Fruit fly (Drosophila melanogaster) whole organism, embryonic: Measurements from ENCODE around the gene CG13031.

ENCODE experiments used
- Atf6 ChIP-seq: fragments of 200-800 bp; sonication (Bioruptor generic); IDR thresholded peaks from 2 replicates; pipeline ENCODE4 v1.3.6; 2022; ENCODE audit warnings: missing biosample characterization, missing genetic modification characterization
- CG12071 ChIP-seq: fragments of 200-800 bp; sonication (Bioruptor generic); optimal IDR thresholded peaks from 3 replicates; lab custom pipeline; 2018; ENCODE audit warnings: missing biosample characterization, mild to moderate bottlenecking, missing genetic modification characterization
- CG16813 ChIP-seq: fragments of 200-800 bp; sonication (Bioruptor generic); IDR thresholded peaks from 3 replicates; pipeline ENCODE4 v1.3.6; 2022; ENCODE audit warnings: missing biosample characterization, missing genetic modification characterization; ENCODE audit not compliant: partially characterized antibody
- CG16863 ChIP-seq: fragments of 200-800 bp; sonication (Bioruptor generic); optimal IDR thresholded peaks from 3 replicates; lab custom pipeline; 2016; ENCODE audit warnings: missing biosample characterization, missing genetic modification characterization
- CG18011 ChIP-seq: fragments of 200-800 bp; sonication (Bioruptor generic); optimal IDR thresholded peaks from 2 replicates; lab custom pipeline; 2017; ENCODE audit warnings: missing biosample characterization, missing genetic modification characterization, mild to moderate bottlenecking, moderate library complexity, missing genotype
- CG18599 ChIP-seq: fragments of 200-800 bp; sonication (Bioruptor generic); optimal IDR thresholded peaks from 3 replicates; lab custom pipeline; 2017; ENCODE audit warnings: missing biosample characterization, missing genetic modification characterization, mild to moderate bottlenecking, moderate library complexity, missing genetic modification reagents
- CG18764 ChIP-seq: fragments of 200-800 bp; sonication (Bioruptor generic); optimal IDR thresholded peaks from 3 replicates; lab custom pipeline; 2016; ENCODE audit warnings: missing biosample characterization, missing genetic modification characterization
- CG2120 ChIP-seq: fragments of 200-800 bp; sonication (Bioruptor generic); optimal IDR thresholded peaks from 3 replicates; lab custom pipeline; 2016; ENCODE audit warnings: missing biosample characterization, missing genetic modification characterization
- CG2678 ChIP-seq: fragments of 200-800 bp; sonication (Bioruptor generic); optimal IDR thresholded peaks from 3 replicates; lab custom pipeline; 2019; ENCODE audit warnings: missing biosample characterization, mild to moderate bottlenecking, missing genetic modification characterization, moderate library complexity
- CG34376 ChIP-seq: fragments of 200-800 bp; sonication (Bioruptor generic); optimal IDR thresholded peaks from 2 replicates; lab custom pipeline; 2018; ENCODE audit warnings: missing biosample characterization, mild to moderate bottlenecking, missing genetic modification characterization
- CG4360 ChIP-seq: fragments of 200-800 bp; sonication (Bioruptor generic); IDR thresholded peaks from 2 replicates; pipeline ENCODE4 v1.3.6; 2022; ENCODE audit warnings: missing biosample characterization, missing genetic modification characterization
- CG8388 ChIP-seq: fragments of 200-800 bp; sonication (Bioruptor generic); optimal IDR thresholded peaks from 2 replicates; lab custom pipeline; 2019; ENCODE audit warnings: missing biosample characterization, mild to moderate bottlenecking, missing genetic modification characterization, moderate library complexity
- CG8765 ChIP-seq: fragments of 200-800 bp; sonication (Bioruptor generic); IDR thresholded peaks from 2 replicates; pipeline ENCODE4 v1.3.6; 2022; ENCODE audit warnings: missing biosample characterization, missing genetic modification characterization
- D19A ChIP-seq: fragments of 200-800 bp; optimal IDR thresholded peaks from 3 replicates; lab custom pipeline; 2019; ENCODE audit warnings: missing biosample characterization, mild to moderate bottlenecking, missing genetic modification characterization, moderate library complexity
- Deaf1 ChIP-seq: fragments of 200-800 bp; optimal IDR thresholded peaks from 3 replicates; lab custom pipeline; 2019; ENCODE audit warnings: missing biosample characterization, mild to moderate bottlenecking, missing genetic modification characterization, moderate library complexity
- Fer1 ChIP-seq: fragments of 200-800 bp; sonication (Bioruptor generic); optimal IDR thresholded peaks from 2 replicates; lab custom pipeline; 2017; ENCODE audit warnings: missing biosample characterization, mild to moderate bottlenecking, missing genetic modification characterization
- H2.0 ChIP-seq: fragments of 200-800 bp; sonication (Bioruptor generic); IDR thresholded peaks from 2 replicates; pipeline ENCODE4 v1.3.6; 2022; ENCODE audit warnings: missing biosample characterization, missing genetic modification characterization
- Mrtf ChIP-seq: fragments of 200-800 bp; sonication (Bioruptor generic); IDR thresholded peaks from 3 replicates; pipeline ENCODE4 v1.3.6; 2022; ENCODE audit warnings: missing biosample characterization, missing genetic modification characterization
- Optix ChIP-seq: fragments of 200-800 bp; sonication (Bioruptor generic); IDR thresholded peaks from 3 replicates; pipeline ENCODE4 v1.3.6; 2022; ENCODE audit warnings: missing biosample characterization, missing genetic modification characterization
- Pdp1 ChIP-seq, 2 experiments: fragments of 200-800 bp; sonication (Bioruptor generic); optimal IDR thresholded peaks; 3 replicates each; lab custom pipeline; 2016; ENCODE audit warnings: missing biosample characterization in 2 of 2, missing genetic modification characterization in 2 of 2, mild to moderate bottlenecking in 1 of 2, moderate library complexity in 1 of 2
- Poxn ChIP-seq: fragments of 200-800 bp; sonication (Bioruptor generic); IDR thresholded peaks from 2 replicates; pipeline ENCODE4 v1.3.6; 2022; ENCODE audit warnings: missing biosample characterization, missing genetic modification characterization
- Ptx1 ChIP-seq: fragments of 200-800 bp; sonication (Bioruptor generic); IDR thresholded peaks from 2 replicates; pipeline ENCODE4 v1.3.6; 2022; ENCODE audit warnings: missing biosample characterization, missing genetic modification characterization
- Ravus ChIP-seq: fragments of 200-800 bp; sonication (Bioruptor generic); IDR thresholded peaks from 2 replicates; pipeline ENCODE4 v1.3.6; 2022; ENCODE audit warnings: missing biosample characterization, missing genetic modification characterization
- caup ChIP-seq: fragments of 200-800 bp; sonication (Bioruptor generic); optimal IDR thresholded peaks from 3 replicates; lab custom pipeline; 2017; ENCODE audit warnings: missing biosample characterization, mild to moderate bottlenecking, missing genetic modification characterization, moderate library complexity; ENCODE audit not compliant: severe bottlenecking
- cg ChIP-seq: fragments of 200-800 bp; sonication (Bioruptor generic); optimal IDR thresholded peaks from 3 replicates; lab custom pipeline; 2019; ENCODE audit warnings: missing biosample characterization, mild to moderate bottlenecking, missing genetic modification characterization, moderate library complexity
- chinmo ChIP-seq: fragments of 200-800 bp; sonication (Bioruptor generic); IDR thresholded peaks from 4 replicates; pipeline ENCODE4 v1.3.6; 2022; ENCODE audit warnings: missing biosample characterization, missing genetic modification characterization; ENCODE audit not compliant: partially characterized antibody
- crol ChIP-seq: fragments of 200-800 bp; sonication (Bioruptor generic); IDR thresholded peaks from 2 replicates; pipeline ENCODE4 v1.3.6; 2022; ENCODE audit warnings: missing biosample characterization, missing genetic modification characterization
- disco-r ChIP-seq: fragments of 200-800 bp; sonication (Bioruptor generic); optimal IDR thresholded peaks from 2 replicates; lab custom pipeline; 2016; ENCODE audit warnings: missing biosample characterization, missing genetic modification characterization
- ems ChIP-seq: fragments of 200-800 bp; sonication (Bioruptor generic); optimal IDR thresholded peaks from 3 replicates; lab custom pipeline; 2016; ENCODE audit warnings: missing biosample characterization, missing genetic modification characterization
- en ChIP-seq: fragments of 200-800 bp; sonication (Bioruptor generic); optimal IDR thresholded peaks from 2 replicates; lab custom pipeline; 2016; ENCODE audit warnings: missing biosample characterization, missing genetic modification characterization
- ftz-f1 ChIP-seq: fragments of 200-800 bp; sonication (Bioruptor generic); optimal IDR thresholded peaks from 2 replicates; lab custom pipeline; 2016; ENCODE audit warnings: missing biosample characterization, missing genetic modification characterization
- grn ChIP-seq: fragments of 200-800 bp; sonication (Bioruptor generic); optimal IDR thresholded peaks from 3 replicates; lab custom pipeline; 2017; ENCODE audit warnings: missing biosample characterization, missing genetic modification characterization
- her ChIP-seq: fragments of 200-800 bp; sonication (Bioruptor generic); optimal IDR thresholded peaks from 2 replicates; lab custom pipeline; 2016; ENCODE audit warnings: missing biosample characterization, missing genetic modification characterization
- lab ChIP-seq: fragments of 200-800 bp; sonication (Bioruptor generic); optimal IDR thresholded peaks from 3 replicates; lab custom pipeline; 2017; ENCODE audit warnings: missing biosample characterization, missing genetic modification characterization, mild to moderate bottlenecking, moderate library complexity, missing genetic modification reagents
- pan ChIP-seq, 4 experiments: fragments of >200 bp in 3 of 4; fragments of 200-800 bp in 1 of 4; sonication (Bioruptor generic) in 1 of 4; optimal IDR thresholded peaks in 3 of 4; IDR thresholded peaks in 1 of 4; 2 replicates each; pipeline versions ENCODE4 v1.3.6 to Lab custom; 2017 to 2022; ENCODE audit warnings: missing biosample characterization in 2 of 4, missing genetic modification characterization in 2 of 4, mixed read lengths in 1 of 4
- pros ChIP-seq: fragments of 200-800 bp; sonication (Bioruptor generic); optimal IDR thresholded peaks from 3 replicates; lab custom pipeline; 2019; ENCODE audit warnings: missing biosample characterization, mild to moderate bottlenecking, missing genetic modification characterization, moderate library complexity
- repo ChIP-seq: fragments of 200-800 bp; sonication (Bioruptor generic); optimal IDR thresholded peaks from 2 replicates; lab custom pipeline; 2016; ENCODE audit warnings: missing biosample characterization, missing genetic modification characterization
- row ChIP-seq: fragments of 200-800 bp; sonication (Bioruptor generic); IDR thresholded peaks from 3 replicates; pipeline ENCODE4 v1.3.6; 2022; ENCODE audit warnings: missing biosample characterization, missing genetic modification characterization
- run ChIP-seq: fragments of 200-800 bp; sonication (Bioruptor generic); optimal IDR thresholded peaks from 3 replicates; lab custom pipeline; 2018; ENCODE audit warnings: missing biosample characterization, mild to moderate bottlenecking, missing genetic modification characterization
- sd ChIP-seq: fragments of 200-800 bp; sonication (Bioruptor generic); optimal IDR thresholded peaks from 3 replicates; lab custom pipeline; 2018; ENCODE audit warnings: missing biosample characterization, mild to moderate bottlenecking, missing genetic modification characterization, moderate library complexity
- sens ChIP-seq: fragments of 200-800 bp; sonication (Bioruptor generic); peaks from one replicate; lab custom pipeline; 2016; ENCODE audit warnings: missing biosample characterization, missing genetic modification characterization
- slbo ChIP-seq: fragments of 200-800 bp; sonication (Bioruptor generic); IDR thresholded peaks from 2 replicates; pipeline ENCODE4 v1.3.6; 2022; ENCODE audit warnings: missing biosample characterization, missing genetic modification characterization
- sug ChIP-seq: fragments of 200-800 bp; optimal IDR thresholded peaks from 2 replicates; lab custom pipeline; 2019; ENCODE audit warnings: missing biosample characterization, mild to moderate bottlenecking, missing genetic modification characterization, moderate library complexity
- vfl ChIP-seq: fragments of 200-800 bp; sonication (Bioruptor generic); optimal IDR thresholded peaks from 2 replicates; lab custom pipeline; 2016; ENCODE audit warnings: missing biosample characterization, missing genetic modification characterization
- vvl ChIP-seq: fragments of 200-800 bp; sonication (Bioruptor generic); IDR thresholded peaks from 2 replicates; pipeline ENCODE4 v1.3.6; 2022; ENCODE audit warnings: missing biosample characterization, missing genetic modification characterization
- wdn ChIP-seq: fragments of 200-800 bp; sonication (Bioruptor generic); IDR thresholded peaks from 2 replicates; pipeline ENCODE4 v1.3.6; 2022; ENCODE audit warnings: missing biosample characterization, missing genetic modification characterization
- zfh2 ChIP-seq: fragments of 200-800 bp; sonication (Bioruptor generic); optimal IDR thresholded peaks from 2 replicates; lab custom pipeline; 2016; ENCODE audit warnings: missing biosample characterization, missing genetic modification characterization

Gene CG13031

dm6 chr3L:16708738-16709350 lies 15.8 kb upstream of the CG13031 start (continued):
- peak; percentile 20 for TF ChIP-seq lab (GFP tag; lab: Kevin White, UChicago)
- peak; percentile 7; the same call in 1 of the 2 replicates for TF ChIP-seq wdn
- no peak for TF ChIP-seq CG8388 (GFP tag; lab: Kevin White, UChicago)
- TF ChIP-seq Atf6 (GFP tag; lab: Robert Waterston, UW) = peak; percentile 56
- peak; percentile 84 for TF ChIP-seq sd (tag; lab: Kevin White, UChicago)
- peak; percentile 76 for TF ChIP-seq grn (GFP tag; lab: Kevin White, UChicago)
- peak; percentile 14 for TF ChIP-seq ftz-f1 (GFP tag; lab: Kevin White, UChicago)
- TF ChIP-seq Mrtf (GFP tag; lab: Robert Waterston, UW) = no peak
- no peak for TF ChIP-seq CG4360 (GFP tag; lab: Robert Waterston, UW)
- TF ChIP-seq repo = no peak
- TF ChIP-seq CG18599 (GFP tag; lab: Kevin White, UChicago) = peak; percentile 33
- TF ChIP-seq CG12071 = no peak
- TF ChIP-seq pros (GFP tag; lab: Kevin White, UChicago) = peak; percentile 82
- peak; percentile 75 for TF ChIP-seq CG34376 (GFP tag; lab: Kevin White, UChicago)
- peak; percentile 1 for TF ChIP-seq Fer1 (GFP tag; lab: Kevin White, UChicago)
- TF ChIP-seq Optix (GFP tag; lab: Robert Waterston, UW) = 0 out of 3 replicates have a peak, but pooled peaks have one; percentile 20
- peak in 1 of 2 experiments; percentile 4 for TF ChIP-seq Pdp1 (GFP tag; optimal IDR thresholded peaks at IDR 0.05; lab: Kevin White, UChicago)
- TF ChIP-seq en (GFP tag; lab: Kevin White, UChicago) = no peak
- peak; percentile 83 for TF ChIP-seq Deaf1 (tag; lab: Kevin White, UChicago)
- peak; percentile 32 for TF ChIP-seq D19A (tag; lab: Kevin White, UChicago)
- TF ChIP-seq sens (GFP tag; lab: Kevin White, UChicago) = peak; percentile 61
- TF ChIP-seq crol (GFP tag; lab: Robert Waterston, UW) = peak; percentile 56; the same call in 1 of the 2 replicates
- TF ChIP-seq CG18011 (GFP tag; lab: Kevin White, UChicago) = no peak
- peak; percentile 56; the same call in 2 of the 4 replicates for TF ChIP-seq chinmo (GFP tag; lab: Robert Waterston, UW)
- TF ChIP-seq cg = peak; percentile 48
- TF ChIP-seq CG2120 (GFP tag; lab: Kevin White, UChicago) = no peak
- no peak for TF ChIP-seq pan (optimal IDR thresholded peaks at IDR 0.05; lab: Kevin White, UChicago)
- peak in 1 of 2 experiments; percentile 24 for TF ChIP-seq pan (GFP tag; optimal IDR thresholded peaks at IDR 0.05 in 1 of 2, IDR thresholded peaks at IDR 0.05 in 1 of 2)
- peak; percentile 82 for TF ChIP-seq sug (tag; lab: Kevin White, UChicago)

- TF ChIP-seq CG2678 (tag; lab: Kevin White, UChicago) (no peak), Ravus (GFP tag; lab: Robert Waterston, UW) (no peak), vfl (no peak), Poxn (GFP tag; lab: Robert Waterston, UW) (no peak), disco-r (GFP tag; lab: Kevin White, UChicago) (no peak), Ptx1 (GFP tag; lab: Robert Waterston, UW) (peak; percentile 23; the same call in 1 of the 2 replicates), run (tag; lab: Kevin White, UChicago) (no peak), slbo (GFP tag; lab: Robert Waterston, UW) (peak; percentile 28; the same call in 1 of the 2 replicates), CG16863 (GFP tag; lab: Kevin White, UChicago) (no peak), row (GFP tag; lab: Robert Waterston, UW) (no peak; the same call in 2 of the 3 replicates), repo (no peak), CG18011 (GFP tag; lab: Kevin White, UChicago) (no peak), Fer1 (GFP tag; lab: Kevin White, UChicago) (no peak), CG8765 (GFP tag; lab: Robert Waterston, UW) (no peak), zfh2 (GFP tag; lab: Kevin White, UChicago) (no peak), CG18764 (GFP tag; lab: Kevin White, UChicago) (no peak), H2.0 (GFP tag; lab: Robert Waterston, UW) (0 out of 2 replicates have a peak, but pooled peaks have one; percentile 2), caup (GFP tag; lab: Kevin White, UChicago) (no peak), her (GFP tag; lab: Kevin White, UChicago) (no peak), vvl (GFP tag; lab: Robert Waterston, UW) (peak; percentile 8; the same call in 1 of the 2 replicates), lab (GFP tag; lab: Kevin White, UChicago) (no peak), CG16813 (GFP tag; lab: Robert Waterston, UW) (0 out of 3 replicates have a peak, but pooled peaks have one; percentile 11), ems (GFP tag; lab: Kevin White, UChicago) (no peak)
Observed at dm6 chr3L:16709673-16710257, 14.9 kb upstream of the CG13031 start.
